Worm (Caenorhabditis elegans) whole organism, L1 larva: ENCODE measurements around the gene T16G12.7.

Source experiments
- C34B4.2 ChIP-seq: sonication (generic microtip); optimal IDR thresholded peaks from 2 replicates; lab custom pipeline; 2017; ENCODE audit warnings: mild to moderate bottlenecking, missing genetic modification characterization, missing compliant biosample characterization
- Y116A8C.19 ChIP-seq: sonication (generic microtip); optimal IDR thresholded peaks from 2 replicates; lab custom pipeline; 2016; ENCODE audit warnings: missing compliant biosample characterization, missing genetic modification characterization, borderline replicate concordance
- alr-1 ChIP-seq: fragments of 200-800 bp; sonication (Bioruptor generic); optimal IDR thresholded peaks from 2 replicates; lab custom pipeline; 2018; ENCODE audit warnings: borderline replicate concordance, mild to moderate bottlenecking, missing genetic modification characterization, missing compliant biosample characterization
- ceh-90 ChIP-seq: sonication (generic microtip); optimal IDR thresholded peaks from 2 replicates; lab custom pipeline; 2016; ENCODE audit warnings: missing genetic modification characterization, missing compliant biosample characterization
- ces-1 ChIP-seq: fragments of 150-350 bp; optimal IDR thresholded peaks from 2 replicates; lab custom pipeline; 2014; ENCODE audit warnings: missing biosample characterization, missing genetic modification reagents, missing genetic modification characterization
- dsc-1 ChIP-seq: sonication (generic microtip); optimal IDR thresholded peaks from 2 replicates; lab custom pipeline; 2016; ENCODE audit warnings: mild to moderate bottlenecking, missing genetic modification characterization, missing compliant biosample characterization
- efl-1 ChIP-seq, 4 experiments: fragments of 150-350 bp; optimal IDR thresholded peaks in 3 of 4; peaks in 1 of 4; 1 replicate in 1 of 4; 2 replicates in 3 of 4; lab custom pipeline; 2014; ENCODE audit warnings: missing biosample characterization in 2 of 4, missing genetic modification characterization in 2 of 4, missing genetic modification reagents in 2 of 4
- elt-2 ChIP-seq: sonication (generic microtip); optimal IDR thresholded peaks from 2 replicates; lab custom pipeline; 2016; ENCODE audit warnings: missing genetic modification characterization, mild to moderate bottlenecking, inconsistent platforms, missing compliant biosample characterization, missing genetic modification reagents
- fkh-8 ChIP-seq: sonication (generic microtip); optimal IDR thresholded peaks from 2 replicates; lab custom pipeline; 2016; ENCODE audit warnings: mild to moderate bottlenecking, missing genetic modification characterization, missing compliant biosample characterization
- grh-1 ChIP-seq: fragments of 200-800 bp; sonication (Bioruptor generic); IDR thresholded peaks from 2 replicates; pipeline ENCODE4 v1.3.6; 2022; ENCODE audit warnings: missing genetic modification reagents, missing genetic modification characterization, missing compliant biosample characterization
- hlh-4 ChIP-seq: sonication (generic microtip); optimal IDR thresholded peaks from 2 replicates; lab custom pipeline; 2016; ENCODE audit warnings: mild to moderate bottlenecking, missing genetic modification characterization, missing compliant biosample characterization
- hpl-2 ChIP-seq: fragments of 150-350 bp; optimal IDR thresholded peaks from 2 replicates; lab custom pipeline; 2014; ENCODE audit warnings: missing biosample characterization, missing genetic modification reagents, missing genetic modification characterization
- irx-1 ChIP-seq: sonication (generic microtip); optimal IDR thresholded peaks from 2 replicates; lab custom pipeline; 2016; ENCODE audit warnings: missing genetic modification characterization, missing compliant biosample characterization
- isw-1 ChIP-seq: fragments of 200-800 bp; sonication (Bioruptor generic); IDR thresholded peaks from 2 replicates; pipeline ENCODE4 v1.3.6; 2022; ENCODE audit warnings: missing genetic modification characterization, missing compliant biosample characterization
- lin-14 ChIP-seq: fragments of 200-800 bp; sonication (Bioruptor generic); optimal IDR thresholded peaks from 2 replicates; lab custom pipeline; 2018; ENCODE audit warnings: mild to moderate bottlenecking, missing genetic modification characterization, moderate library complexity, missing compliant biosample characterization
- lir-3 ChIP-seq: sonication (generic microtip); optimal IDR thresholded peaks from 2 replicates; lab custom pipeline; 2016; ENCODE audit warnings: mild to moderate bottlenecking, missing genetic modification characterization, moderate library complexity, missing compliant biosample characterization; ENCODE audit not compliant: poor library complexity
- mdl-1 ChIP-seq, 2 experiments: fragments of 150-350 bp; optimal IDR thresholded peaks; 2 replicates each; lab custom pipeline; 2014 to 2017; ENCODE audit warnings: missing biosample characterization in 2 of 2, missing genetic modification characterization in 2 of 2, inconsistent platforms in 1 of 2
- nhr-11 ChIP-seq: fragments of 150-350 bp; optimal IDR thresholded peaks from 2 replicates; lab custom pipeline; 2014; ENCODE audit warnings: missing biosample characterization, missing genetic modification characterization
- nhr-28 ChIP-seq: fragments of 150-350 bp; optimal IDR thresholded peaks from 2 replicates; lab custom pipeline; 2014; ENCODE audit warnings: missing biosample characterization, missing genetic modification characterization
- nhr-47 ChIP-seq: sonication (generic microtip); optimal IDR thresholded peaks from 2 replicates; lab custom pipeline; 2016; ENCODE audit warnings: mild to moderate bottlenecking, missing genetic modification characterization, moderate library complexity, missing compliant biosample characterization
- nhr-76 ChIP-seq: sonication (generic microtip); optimal IDR thresholded peaks from 2 replicates; lab custom pipeline; 2017; ENCODE audit warnings: missing biosample characterization, missing genetic modification characterization
- nhr-77 ChIP-seq: fragments of 150-350 bp; optimal IDR thresholded peaks from 2 replicates; lab custom pipeline; 2014; ENCODE audit warnings: missing biosample characterization, missing genetic modification characterization
- nhr-85 ChIP-seq: sonication (generic microtip); peaks from one replicate; lab custom pipeline; 2016; ENCODE audit warnings: missing genetic modification characterization, inconsistent platforms, missing compliant biosample characterization
- nhr-90 ChIP-seq: sonication (generic microtip); optimal IDR thresholded peaks from 2 replicates; lab custom pipeline; 2016; ENCODE audit warnings: mild to moderate bottlenecking, missing genetic modification characterization, missing compliant biosample characterization; ENCODE audit not compliant: poor library complexity
- pqm-1 ChIP-seq: sonication (generic microtip); optimal IDR thresholded peaks from 3 replicates; lab custom pipeline; 2017; ENCODE audit warnings: missing biosample characterization, missing genetic modification characterization
- skn-1 ChIP-seq: fragments of 150-350 bp; optimal IDR thresholded peaks from 2 replicates; lab custom pipeline; 2014; ENCODE audit warnings: missing biosample characterization, missing genetic modification characterization
- snu-23 ChIP-seq: sonication (generic microtip); optimal IDR thresholded peaks from 2 replicates; lab custom pipeline; 2016; ENCODE audit warnings: missing genetic modification characterization, missing compliant biosample characterization
- sox-4 ChIP-seq: sonication (generic microtip); optimal IDR thresholded peaks from 2 replicates; lab custom pipeline; 2016; ENCODE audit warnings: missing genetic modification characterization, missing compliant biosample characterization
- sptf-1 ChIP-seq: fragments of 150-350 bp; optimal IDR thresholded peaks from 2 replicates; lab custom pipeline; 2014; ENCODE audit warnings: missing biosample characterization, missing genetic modification characterization
- sup-37 ChIP-seq: fragments of 200-800 bp; sonication (Bioruptor generic); optimal IDR thresholded peaks from 2 replicates; lab custom pipeline; 2018; ENCODE audit warnings: mild to moderate bottlenecking, missing genetic modification characterization, missing compliant biosample characterization
- tlp-1 ChIP-seq: fragments of 150-350 bp; optimal IDR thresholded peaks from 2 replicates; lab custom pipeline; 2014; ENCODE audit warnings: missing biosample characterization, missing genetic modification characterization
- unc-62 ChIP-seq: fragments of 150-350 bp; optimal IDR thresholded peaks from 2 replicates; lab custom pipeline; 2014; ENCODE audit warnings: missing biosample characterization, missing genetic modification reagents, missing genetic modification characterization
- vab-15 ChIP-seq: sonication (generic microtip); optimal IDR thresholded peaks from 2 replicates; lab custom pipeline; 2017; ENCODE audit warnings: missing genotype, mild to moderate bottlenecking, missing genetic modification characterization, missing compliant biosample characterization
- xbp-1 ChIP-seq: sonication (generic microtip); optimal IDR thresholded peaks from 2 replicates; lab custom pipeline; 2016; ENCODE audit warnings: missing genetic modification characterization, missing compliant biosample characterization
- zag-1 ChIP-seq: fragments of 150-350 bp; optimal IDR thresholded peaks from 2 replicates; lab custom pipeline; 2014; ENCODE audit warnings: missing biosample characterization, missing genetic modification characterization
- zip-4 ChIP-seq: fragments of 200-800 bp; sonication (Bioruptor generic); optimal IDR thresholded peaks from 2 replicates; lab custom pipeline; 2018; ENCODE audit warnings: mild to moderate bottlenecking, missing genetic modification characterization, moderate library complexity, missing compliant biosample characterization

Gene T16G12.7

DNA sequence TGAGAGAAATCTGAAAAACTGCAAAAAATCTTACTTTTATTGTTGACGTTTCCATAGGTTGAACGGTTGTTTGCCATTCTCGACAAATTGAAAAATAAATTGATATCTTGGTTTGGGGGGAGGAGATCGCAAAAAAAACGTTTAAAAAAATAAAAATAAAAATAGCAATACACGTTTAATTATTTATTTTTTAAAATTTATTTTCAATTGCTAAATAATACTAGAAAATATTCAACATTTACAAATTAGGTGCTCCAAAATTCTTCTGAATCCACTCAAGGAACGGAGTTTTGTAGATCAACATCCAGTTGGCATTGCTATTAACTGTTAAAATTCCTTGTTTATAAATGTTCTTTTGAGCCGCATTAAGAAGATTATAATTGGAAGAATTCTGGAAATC, at the start of gene T16G12.7:
TSS of gene T16G12.7 (minus strand) at position 101 of the 400 bp plus-strand sequence.
- TF ChIP-seq nhr-85 (no peak), tlp-1 (tag; lab: Kevin White, UChicago) (no peak), ceh-90 (tag; lab: Kevin White, UChicago) (no peak), ces-1 (no peak), snu-23 (no peak), nhr-76 (tag; lab: Kevin White, UChicago) (no peak), nhr-47 (tag; lab: Kevin White, UChicago) (no peak), nhr-90 (tag; lab: Kevin White, UChicago) (no peak), xbp-1 (tag; lab: Kevin White, UChicago) (no peak), fkh-8 (tag; lab: Kevin White, UChicago) (no peak), isw-1 (GFP tag; lab: Robert Waterston, UW) (no peak), sptf-1 (tag; lab: Kevin White, UChicago) (no peak), dsc-1 (no peak), lir-3 (no peak), zip-4 (no peak), hlh-4 (no peak), skn-1 (tag; lab: Kevin White, UChicago) (no peak), hpl-2 (no peak)

DNA sequence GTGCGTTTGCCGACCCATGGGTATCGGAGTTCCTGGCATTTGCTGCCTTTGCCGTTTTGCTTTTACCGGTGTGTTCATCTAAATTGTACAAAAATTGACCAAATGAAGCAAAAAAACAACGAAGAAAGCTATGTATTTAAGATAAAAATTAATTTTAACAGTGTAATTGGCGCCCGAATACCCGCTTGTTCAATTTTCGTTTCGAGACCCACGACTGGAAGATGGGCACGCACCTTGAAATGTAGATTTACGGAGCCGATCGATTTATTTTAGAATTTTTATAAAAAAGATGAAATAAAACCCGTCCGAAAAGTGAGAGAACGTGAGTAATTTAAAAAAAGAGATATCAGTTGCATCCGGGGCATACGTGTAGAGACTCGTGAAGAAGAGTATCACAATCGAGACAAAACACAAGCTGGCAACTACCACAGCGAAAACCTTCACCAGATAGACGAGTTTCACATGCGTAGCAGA, 48.6 kb upstream of the T16G12.7 start, which contains the start of gene hal-2:
TSS of gene hal-2 (minus strand) at position 424 of the 474 bp plus-strand sequence.
- no peak for TF ChIP-seq vab-15 (tag; lab: Kevin White, UChicago)
- TF ChIP-seq nhr-77: no peak
- no peak for TF ChIP-seq skn-1 (tag; lab: Kevin White, UChicago)

DNA sequence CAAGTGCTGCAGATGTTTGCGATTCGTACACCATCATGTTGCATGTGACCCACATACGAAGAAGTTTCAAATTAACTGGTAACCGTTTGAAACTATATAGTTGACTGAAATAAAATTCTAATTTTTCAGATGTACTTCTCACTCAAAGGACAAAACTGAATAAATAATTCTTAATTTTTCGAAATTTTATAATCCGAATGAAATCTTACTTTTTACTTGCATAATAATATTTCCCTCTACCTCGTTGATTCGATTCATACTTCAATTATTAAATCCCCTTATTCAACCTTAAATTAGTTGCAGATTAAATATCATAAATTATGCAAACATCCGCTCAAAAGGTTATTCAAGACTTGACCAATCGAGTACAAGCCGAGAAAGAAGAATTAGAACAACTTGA, 46.1 kb upstream of the T16G12.7 start, which contains the start of gene T16H12.2:
TSS of gene T16H12.2 (plus strand) at position 301 of the 400 bp plus-strand sequence.
- TF ChIP-seq sptf-1 (tag; lab: Kevin White, UChicago) (no peak), dsc-1 (no peak), Y116A8C.19 (tag; lab: Kevin White, UChicago) (no peak), skn-1 (tag; lab: Kevin White, UChicago) (no peak), irx-1 (no peak)
- TF ChIP-seq, all 84 proteins: peak for 0

DNA sequence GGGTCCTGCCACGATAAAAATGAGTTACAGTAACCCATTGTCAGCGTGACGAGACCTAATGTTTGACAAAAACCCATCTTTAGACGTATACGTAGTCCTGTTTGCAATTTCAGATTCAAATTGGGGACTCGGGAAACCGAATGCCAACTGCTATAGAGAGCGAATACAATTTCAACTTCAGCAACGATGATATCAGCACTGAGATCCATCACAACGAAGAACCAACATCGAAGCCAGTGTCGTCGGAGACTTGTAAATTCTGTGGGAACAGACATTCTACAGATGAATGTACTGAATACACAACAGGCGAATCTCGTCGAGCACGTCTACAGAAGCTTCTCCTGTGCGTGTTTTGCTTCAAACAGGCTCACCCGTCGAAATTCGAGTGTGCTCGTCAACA, 45.7 kb upstream of the T16G12.7 start:
- TF ChIP-seq nhr-47 (tag; lab: Kevin White, UChicago) (no peak), grh-1 (GFP tag; lab: Robert Waterston, UW) (no peak), nhr-76 (tag; lab: Kevin White, UChicago) (no peak), nhr-28 (no peak), nhr-11 (tag; lab: Kevin White, UChicago) (no peak), C34B4.2 (tag; lab: Kevin White, UChicago) (no peak), alr-1 (tag; lab: Kevin White, UChicago) (no peak), mdl-1 (tag; optimal IDR thresholded peaks at IDR 0.05; lab: Kevin White, UChicago) (no peak), nhr-85 (no peak), sox-4 (tag; lab: Kevin White, UChicago) (no peak), pqm-1 (tag; lab: Kevin White, UChicago) (no peak), lin-14 (GFP tag; lab: Kevin White, UChicago) (no peak), hpl-2 (no peak), tlp-1 (tag; lab: Kevin White, UChicago) (no peak), unc-62 (GFP tag; lab: Kevin White, UChicago) (no peak), elt-2 (tag; lab: Kevin White, UChicago) (no peak), hlh-4 (no peak), snu-23 (no peak), zag-1 (no peak)

DNA sequence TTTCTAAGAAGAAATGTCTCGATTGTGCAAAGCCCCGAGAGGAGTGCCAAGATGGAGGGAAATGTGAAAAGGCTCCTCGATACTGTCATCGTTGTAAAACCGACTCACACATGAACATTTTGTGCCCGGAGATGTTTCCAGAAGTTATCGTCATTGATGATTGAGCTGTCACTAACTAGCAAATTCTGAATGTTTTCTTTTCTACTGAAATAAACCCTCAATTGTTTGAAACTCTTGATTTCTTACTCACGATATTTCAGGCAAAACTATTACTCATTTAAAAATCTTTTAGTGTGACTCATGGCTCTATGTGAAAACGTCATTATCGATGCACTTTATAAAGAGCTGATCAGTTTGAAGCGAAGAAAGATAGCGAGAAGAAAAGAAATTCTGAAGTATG, 45.2 kb upstream of the T16G12.7 start, which contains the start of gene T16H12.13:
TSS of gene T16H12.13 (plus strand) at position 301 of the 400 bp plus-strand sequence.
- TF ChIP-seq sup-37 (GFP tag; lab: Kevin White, UChicago) (no peak), efl-1 (optimal IDR thresholded peaks at IDR 0.05; lab: Kevin White, UChicago) (no peak), efl-1 (GFP tag; optimal IDR thresholded peaks at IDR 0.05 in 1 of 2; lab: Kevin White, UChicago) (peak in 1 of 2 experiments; percentile 63)
